Worm (Caenorhabditis elegans) whole organism, L3 larva: ENCODE results near the gene C08B6.3.

Experiments used
- R02D3.7 ChIP-seq: fragments of 150-350 bp; optimal IDR thresholded peaks from 2 replicates; lab custom pipeline; 2014; ENCODE audit warnings: missing biosample characterization, missing genetic modification characterization
- ZK546.5 ChIP-seq: sonication (generic microtip); optimal IDR thresholded peaks from 2 replicates; lab custom pipeline; 2017; ENCODE audit warnings: missing biosample characterization, missing genetic modification characterization
- aly-2 ChIP-seq: fragments of 150-350 bp; optimal IDR thresholded peaks from 2 replicates; lab custom pipeline; 2014; ENCODE audit warnings: missing biosample characterization, missing genetic modification characterization
- ama-1 ChIP-seq: fragments of 150-350 bp; optimal IDR thresholded peaks from 2 replicates; lab custom pipeline; 2018
- ceh-16 ChIP-seq: sonication (generic microtip); optimal IDR thresholded peaks from 2 replicates; lab custom pipeline; 2017; ENCODE audit warnings: missing biosample characterization, missing genetic modification characterization
- ceh-28 ChIP-seq: fragments of 150-350 bp; optimal IDR thresholded peaks from 2 replicates; lab custom pipeline; 2014; ENCODE audit warnings: missing biosample characterization, missing genetic modification reagents, missing genetic modification characterization
- ceh-82 ChIP-seq: fragments of 150-350 bp; optimal IDR thresholded peaks from 2 replicates; lab custom pipeline; 2014; ENCODE audit warnings: missing biosample characterization, missing genetic modification characterization
- ceh-9 ChIP-seq: sonication (generic microtip); optimal IDR thresholded peaks from 2 replicates; lab custom pipeline; 2018; ENCODE audit warnings: missing biosample characterization, missing genetic modification characterization
- daf-12 ChIP-seq: fragments of 150-350 bp; optimal IDR thresholded peaks from 2 replicates; lab custom pipeline; 2014; ENCODE audit warnings: missing biosample characterization, missing genetic modification reagents, missing genetic modification characterization
- egl-27 ChIP-seq: sonication (generic microtip); optimal IDR thresholded peaks from 4 replicates; lab custom pipeline; 2017; ENCODE audit warnings: missing biosample characterization, missing genetic modification reagents, missing genetic modification characterization
- egl-5 ChIP-seq: fragments of 150-350 bp; optimal IDR thresholded peaks from 2 replicates; lab custom pipeline; 2017; ENCODE audit warnings: missing biosample characterization, missing genetic modification reagents, missing genetic modification characterization, inconsistent platforms
- elt-1 ChIP-seq: fragments of 150-350 bp; optimal IDR thresholded peaks from 2 replicates; lab custom pipeline; 2014; ENCODE audit warnings: missing biosample characterization, missing genetic modification characterization
- elt-2 ChIP-seq: sonication (generic microtip); optimal IDR thresholded peaks from 2 replicates; lab custom pipeline; 2016; ENCODE audit warnings: missing genetic modification reagents, mild to moderate bottlenecking, missing genetic modification characterization, missing compliant biosample characterization
- elt-3 ChIP-seq, 3 experiments: fragments of 150-350 bp in 1 of 3; sonication (generic microtip) in 2 of 3; optimal IDR thresholded peaks; 2 replicates in 2 of 3; 4 replicates in 1 of 3; lab custom pipeline; 2014 to 2017; ENCODE audit warnings: missing biosample characterization in 3 of 3, missing genetic modification characterization in 3 of 3
- eor-1 ChIP-seq, 2 experiments: fragments of 150-350 bp; optimal IDR thresholded peaks; 2 replicates each; lab custom pipeline; 2014 to 2018; ENCODE audit warnings: missing biosample characterization in 2 of 2, missing genetic modification characterization in 2 of 2
- fkh-10 ChIP-seq: sonication (generic microtip); optimal IDR thresholded peaks from 2 replicates; lab custom pipeline; 2017; ENCODE audit warnings: missing biosample characterization, missing genetic modification reagents, missing genetic modification characterization
- fkh-2 ChIP-seq: fragments of 150-350 bp; optimal IDR thresholded peaks from 2 replicates; lab custom pipeline; 2014; ENCODE audit warnings: missing biosample characterization, missing genetic modification reagents, missing genetic modification characterization
- fos-1 ChIP-seq: fragments of 150-350 bp; optimal IDR thresholded peaks from 2 replicates; lab custom pipeline; 2014; ENCODE audit warnings: missing biosample characterization, missing genetic modification characterization
- hmg-11 ChIP-seq: sonication (generic microtip); optimal IDR thresholded peaks from 2 replicates; lab custom pipeline; 2016; ENCODE audit warnings: missing genetic modification characterization, missing compliant biosample characterization
- jun-1 ChIP-seq: fragments of 150-350 bp; optimal IDR thresholded peaks from 2 replicates; lab custom pipeline; 2014; ENCODE audit warnings: missing biosample characterization, missing genetic modification reagents, missing genetic modification characterization
- lin-15B ChIP-seq: fragments of 150-350 bp; optimal IDR thresholded peaks from 2 replicates; lab custom pipeline; 2014; ENCODE audit warnings: missing biosample characterization, missing genetic modification characterization
- lin-39 ChIP-seq: fragments of 150-350 bp; optimal IDR thresholded peaks from 2 replicates; lab custom pipeline; 2018; ENCODE audit warnings: missing biosample characterization, missing genetic modification reagents, missing genetic modification characterization
- lsy-12 ChIP-seq: sonication (generic microtip); optimal IDR thresholded peaks from 2 replicates; lab custom pipeline; 2016; ENCODE audit warnings: mild to moderate bottlenecking, missing genetic modification characterization, missing compliant biosample characterization
- mdl-1 ChIP-seq: fragments of 150-350 bp; optimal IDR thresholded peaks from 2 replicates; lab custom pipeline; 2014; ENCODE audit warnings: missing biosample characterization, missing genetic modification characterization
- mml-1 ChIP-seq: fragments of 150-350 bp; sonication (generic microtip); optimal IDR thresholded peaks from 3 replicates; lab custom pipeline; 2014; ENCODE audit warnings: missing biosample characterization, missing genetic modification characterization
- nfya-1 ChIP-seq: sonication (generic microtip); optimal IDR thresholded peaks from 2 replicates; lab custom pipeline; 2017; ENCODE audit warnings: missing genetic modification characterization, mild to moderate bottlenecking, missing compliant biosample characterization, antibody characterized with exemption, moderate library complexity; ENCODE audit not compliant: insufficient read depth
- nhr-11 ChIP-seq: fragments of 150-350 bp; optimal IDR thresholded peaks from 2 replicates; lab custom pipeline; 2014; ENCODE audit warnings: missing biosample characterization, missing genetic modification characterization
- nhr-12 ChIP-seq: fragments of 150-350 bp; optimal IDR thresholded peaks from 2 replicates; lab custom pipeline; 2014; ENCODE audit warnings: missing biosample characterization, missing genetic modification characterization
- nhr-23 ChIP-seq: fragments of 150-350 bp; optimal IDR thresholded peaks from 2 replicates; lab custom pipeline; 2014; ENCODE audit warnings: missing biosample characterization, missing genetic modification reagents, missing genetic modification characterization
- nhr-237 ChIP-seq: fragments of 150-350 bp; optimal IDR thresholded peaks from 2 replicates; lab custom pipeline; 2014; ENCODE audit warnings: missing biosample characterization, missing genetic modification characterization
- nhr-25 ChIP-seq: sonication (generic microtip); optimal IDR thresholded peaks from 2 replicates; lab custom pipeline; 2017; ENCODE audit warnings: missing biosample characterization, missing genetic modification characterization
- nhr-28 ChIP-seq: fragments of 150-350 bp; optimal IDR thresholded peaks from 2 replicates; lab custom pipeline; 2014; ENCODE audit warnings: missing biosample characterization, missing genetic modification characterization
- nhr-43 ChIP-seq: sonication (generic microtip); optimal IDR thresholded peaks from 2 replicates; lab custom pipeline; 2016; ENCODE audit warnings: mild to moderate bottlenecking, missing genetic modification characterization, missing compliant biosample characterization; ENCODE audit not compliant: poor library complexity, severe bottlenecking
- nhr-67 ChIP-seq: fragments of 150-350 bp; optimal IDR thresholded peaks from 2 replicates; lab custom pipeline; 2014; ENCODE audit warnings: missing biosample characterization, missing genetic modification characterization
- nhr-76 ChIP-seq: fragments of 150-350 bp; sonication (generic microtip); optimal IDR thresholded peaks from 5 replicates; lab custom pipeline; 2014; ENCODE audit warnings: missing biosample characterization, missing genetic modification characterization
- nhr-77 ChIP-seq: fragments of 150-350 bp; optimal IDR thresholded peaks from 2 replicates; lab custom pipeline; 2014; ENCODE audit warnings: missing biosample characterization, missing genetic modification characterization
- pha-4 ChIP-seq: fragments of 150-350 bp; optimal IDR thresholded peaks from 2 replicates; lab custom pipeline; 2014; ENCODE audit warnings: missing biosample characterization, missing genetic modification reagents, missing genetic modification characterization
- pqm-1 ChIP-seq: fragments of 150-350 bp; optimal IDR thresholded peaks from 2 replicates; lab custom pipeline; 2017; ENCODE audit warnings: missing biosample characterization, missing genetic modification characterization, inconsistent platforms
- sea-2 ChIP-seq: fragments of 150-350 bp; sonication (generic microtip); optimal IDR thresholded peaks from 4 replicates; lab custom pipeline; 2014; ENCODE audit warnings: missing biosample characterization, missing genetic modification reagents, missing genetic modification characterization
- skn-1 ChIP-seq: fragments of 150-350 bp; optimal IDR thresholded peaks from 2 replicates; lab custom pipeline; 2014; ENCODE audit warnings: missing biosample characterization, missing genetic modification characterization
- snpc-4 ChIP-seq: fragments of 150-350 bp; optimal IDR thresholded peaks from 2 replicates; lab custom pipeline; 2014; ENCODE audit warnings: missing biosample characterization, missing genetic modification characterization
- tbx-2 ChIP-seq: sonication (generic microtip); optimal IDR thresholded peaks from 2 replicates; lab custom pipeline; 2016; ENCODE audit warnings: mild to moderate bottlenecking, missing genetic modification characterization, missing compliant biosample characterization
- unc-39 ChIP-seq: sonication (generic microtip); optimal IDR thresholded peaks from 4 replicates; lab custom pipeline; 2017; ENCODE audit warnings: missing biosample characterization, missing genetic modification characterization
- unc-62 ChIP-seq: fragments of 150-350 bp; sonication (generic microtip); optimal IDR thresholded peaks from 4 replicates; lab custom pipeline; 2014; ENCODE audit warnings: missing biosample characterization, missing genetic modification reagents, missing genetic modification characterization
- zag-1 ChIP-seq: fragments of 150-350 bp; optimal IDR thresholded peaks from 2 replicates; lab custom pipeline; 2014; ENCODE audit warnings: missing biosample characterization, missing genetic modification characterization
- ztf-11 ChIP-seq: fragments of 150-350 bp; optimal IDR thresholded peaks from 2 replicates; lab custom pipeline; 2014; ENCODE audit warnings: missing biosample characterization, missing genetic modification characterization
- ztf-4 ChIP-seq: fragments of 150-350 bp; optimal IDR thresholded peaks from 2 replicates; lab custom pipeline; 2014; ENCODE audit warnings: missing biosample characterization, missing genetic modification characterization

The C08B6.3 gene

DNA sequence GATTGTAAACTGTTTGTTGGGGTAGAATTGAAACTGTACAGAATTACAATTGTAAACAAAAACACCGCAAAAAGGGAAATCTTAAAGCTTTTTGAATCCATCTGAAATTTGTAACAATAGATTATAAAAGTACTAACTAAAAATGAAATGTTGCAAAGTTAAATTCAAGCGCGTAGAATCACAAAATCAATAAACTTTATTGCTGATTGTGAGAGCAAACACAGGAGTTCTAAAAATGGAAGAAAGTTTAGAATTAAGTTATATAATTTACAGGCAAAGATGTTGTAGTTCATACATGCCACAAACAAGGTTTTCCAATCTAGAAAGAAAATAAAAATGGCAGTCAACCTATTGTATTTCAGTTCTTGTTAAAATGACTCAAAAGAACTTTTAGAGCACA lies at the start of gene C08B6.3:
C08B6.3 (minus strand) TSS at position 101 of the 400 bp plus-strand sequence.
- TF ChIP-seq snpc-4 (tag; lab: Kevin White, UChicago) (no peak), nhr-237 (tag; lab: Kevin White, UChicago) (no peak), jun-1 (tag; lab: Kevin White, UChicago) (no peak), ceh-28 (tag; lab: Kevin White, UChicago) (no peak), lin-39 (tag; lab: Kevin White, UChicago) (no peak), tbx-2 (no peak), skn-1 (no peak), elt-1 (tag; lab: Kevin White, UChicago) (no peak), nfya-1 (tag; lab: Kevin White, UChicago) (no peak), aly-2 (tag; lab: Kevin White, UChicago) (no peak), hmg-11 (tag; lab: Kevin White, UChicago) (no peak), lin-15B (tag; lab: Kevin White, UChicago) (no peak), nhr-77 (tag; lab: Kevin White, UChicago) (no peak), ztf-11 (no peak), nhr-23 (tag; lab: Kevin White, UChicago) (no peak), nhr-76 (tag; lab: Kevin White, UChicago) (no peak), mdl-1 (no peak), ceh-9 (tag; lab: Kevin White, UChicago) (no peak), fkh-2 (tag; lab: Kevin White, UChicago) (no peak)

- TF ChIP-seq egl-27 (tag; lab: Kevin White, UChicago) (no peak), lin-39 (tag; lab: Kevin White, UChicago) (no peak), nhr-77 (tag; lab: Kevin White, UChicago) (no peak), pqm-1 (peak; percentile 96), fkh-2 (tag; lab: Kevin White, UChicago) (no peak), mml-1 (no peak), daf-12 (tag; lab: Kevin White, UChicago) (no peak), nhr-28 (tag; lab: Kevin White, UChicago) (no peak), elt-3 (tag; optimal IDR thresholded peaks at IDR 0.05; lab: Kevin White, UChicago) (no peak), eor-1 (tag; optimal IDR thresholded peaks at IDR 0.05; lab: Kevin White, UChicago) (no peak), nhr-11 (tag; lab: Kevin White, UChicago) (no peak), ztf-4 (no peak), nhr-237 (tag; lab: Kevin White, UChicago) (no peak), jun-1 (tag; lab: Kevin White, UChicago) (peak; percentile 39), ama-1 (no peak), ZK546.5 (tag; lab: Kevin White, UChicago) (no peak), zag-1 (no peak), unc-62 (GFP tag; lab: Kevin White, UChicago) (no peak), nhr-67 (no peak), ceh-28 (tag; lab: Kevin White, UChicago) (no peak), skn-1 (peak; percentile 70), ceh-82 (tag; lab: Kevin White, UChicago) (no peak), fos-1 (tag; lab: Kevin White, UChicago) (no peak), elt-1 (tag; lab: Kevin White, UChicago) (no peak), nhr-43 (no peak), fkh-10 (GFP tag; lab: Kevin White, UChicago) (no peak), pha-4 (tag; lab: Kevin White, UChicago) (peak; percentile 15), mdl-1 (peak; percentile 24), sea-2 (GFP tag; lab: Kevin White, UChicago) (no peak), ztf-11 (no peak), nhr-23 (tag; lab: Kevin White, UChicago) (no peak), egl-5 (tag; lab: Kevin White, UChicago) (no peak), lin-15B (tag; lab: Kevin White, UChicago) (no peak), elt-2 (peak; percentile 94), hmg-11 (tag; lab: Kevin White, UChicago) (no peak), ceh-9 (tag; lab: Kevin White, UChicago) (no peak), unc-39 (tag; lab: Kevin White, UChicago) (no peak), snpc-4 (tag; lab: Kevin White, UChicago) (no peak), tbx-2 (no peak), nfya-1 (tag; lab: Kevin White, UChicago) (no peak), aly-2 (tag; lab: Kevin White, UChicago) (no peak), R02D3.7 (no peak), ceh-16 (tag; lab: Kevin White, UChicago) (no peak), nhr-12 (no peak), nhr-25 (tag; lab: Kevin White, UChicago) (no peak), nhr-76 (tag; lab: Kevin White, UChicago) (no peak), lsy-12 (no peak)
Observed at ce11 chrV:10160954-10161353, 48.9 kb upstream of the C08B6.3 start, which contains the start of gene C51E3.10. TSS of gene C51E3.10 (minus strand) at chrV:10161134.
